Fruit fly (Drosophila melanogaster): ENCODE data around the gene Sry-alpha.

dm6 chr3R:30052455-30053046 is 13.0 kb downstream of the Sry-alpha start, which contains the start of gene Jasper:
- TF ChIP-seq CG8478 (optimal IDR thresholded peaks at IDR 0.05) (no peak), CTCF (optimal IDR thresholded peaks at IDR 0.05) (peak; percentile 10 to 43)
